Fruit fly (Drosophila melanogaster) whole organism, wandering third instar larva: ENCODE results near the gene Ctr1B.

ENCODE experiments used
- CG9705 ChIP-seq: fragments of 200-800 bp; sonication (Bioruptor generic); optimal IDR thresholded peaks from 2 replicates; lab custom pipeline; 2018; ENCODE audit warnings: missing biosample characterization, mild to moderate bottlenecking, missing genetic modification characterization
- Jra ChIP-seq: sonication (Bioruptor generic); optimal IDR thresholded peaks from 2 replicates; lab custom pipeline; 2016; ENCODE audit warnings: missing biosample characterization, missing genetic modification characterization
- h ChIP-seq: fragments of 200-800 bp; sonication (Bioruptor generic); optimal IDR thresholded peaks from 3 replicates; lab custom pipeline; 2016; ENCODE audit warnings: missing biosample characterization, mild to moderate bottlenecking, missing genetic modification characterization
- lola ChIP-seq: fragments of >200 bp; optimal IDR thresholded peaks from 2 replicates; lab custom pipeline; 2017; ENCODE audit warnings: missing biosample characterization, missing genetic modification characterization
- pan ChIP-seq: fragments of >200 bp; optimal IDR thresholded peaks from 2 replicates; lab custom pipeline; 2017
- sage ChIP-seq: fragments of 200-800 bp; sonication (Bioruptor generic); optimal IDR thresholded peaks from 2 replicates; lab custom pipeline; 2016; ENCODE audit warnings: missing biosample characterization, mild to moderate bottlenecking, missing genetic modification characterization
- usp ChIP-seq: fragments of >200 bp; optimal IDR thresholded peaks from 2 replicates; lab custom pipeline; 2017; ENCODE audit warnings: missing biosample characterization, missing genetic modification characterization

dm6 chr3R:8336012-8336567 is 18.7 kb downstream of the Ctr1B start:
- no peak for TF ChIP-seq CG9705 (GFP tag; lab: Kevin White, UChicago)
- TF ChIP-seq pan (lab: Kevin White, UChicago): no peak
- no peak for TF ChIP-seq sage (GFP tag; lab: Kevin White, UChicago)
- no peak for TF ChIP-seq h
- TF ChIP-seq usp (GFP tag; lab: Kevin White, UChicago): no peak
- no peak for TF ChIP-seq Jra (GFP tag; lab: Kevin White, UChicago)
- no peak for TF ChIP-seq lola (GFP tag; lab: Kevin White, UChicago)
